1 fruit fly cellular context compared by ENCODE assay signal in the genomic region with DNA sequence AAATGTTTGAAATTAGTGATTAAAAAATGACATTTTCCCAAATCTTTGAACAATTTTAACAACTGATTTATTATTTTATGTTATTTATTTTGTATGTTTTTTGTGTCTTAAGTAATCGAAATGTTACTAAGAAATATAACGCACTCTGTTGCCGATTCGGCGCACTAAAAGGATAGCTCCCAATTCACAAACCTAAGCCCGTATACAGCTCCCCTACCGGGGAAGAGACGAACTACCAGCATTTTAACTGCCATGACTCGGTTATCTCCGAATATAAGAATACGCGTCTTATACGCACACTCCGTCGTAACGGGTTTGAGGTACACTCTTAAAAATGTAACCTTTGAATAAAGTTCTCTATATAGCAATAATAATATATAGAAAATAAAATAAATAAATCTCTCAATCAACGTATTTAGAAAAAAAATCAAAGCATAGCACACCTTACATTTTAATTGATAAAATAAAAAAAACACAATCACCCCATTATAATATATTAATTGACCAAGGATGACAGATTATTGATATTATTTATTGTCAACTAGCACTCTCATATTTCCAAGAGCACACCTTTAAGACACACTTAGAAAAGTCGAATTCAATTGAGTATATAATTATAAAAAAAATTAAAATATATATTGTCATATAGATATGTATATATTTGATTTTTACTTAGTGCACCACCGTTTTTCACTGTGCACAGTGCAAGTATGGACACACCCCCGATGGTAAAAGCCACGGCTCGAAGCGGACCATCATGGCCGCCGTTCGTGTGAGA.
TF ChIP-seq lines count a peak whose summit lies in the region.

No protein-coding gene starts in this region.

TF ChIP-seq in whole organism, embryonic, 481 proteins besides CTCF, POLR2A, EP300 and RAD21 (continued from another document and continues in another):
- TF ChIP-seq Antp (GFP tag; optimal IDR thresholded peaks at IDR 0.05; lab: Kevin White, UChicago) (peak; percentile 10), stc (GFP tag; IDR thresholded peaks at IDR 0.05; lab: Robert Waterston, UW) (peak; percentile 58), D (optimal IDR thresholded peaks at IDR 0.05; lab: Kevin White, UChicago) (no peak), D (GFP tag; optimal IDR thresholded peaks at IDR 0.05; lab: Kevin White, UChicago) (peak; percentile 90), CG8765 (GFP tag; IDR thresholded peaks at IDR 0.05; lab: Robert Waterston, UW) (no peak; the same call in 1 of the 2 replicates), zfh1 (GFP tag; IDR thresholded peaks at IDR 0.05; lab: Robert Waterston, UW) (peak; percentile 66), CG3281 (GFP tag; optimal IDR thresholded peaks at IDR 0.05; lab: Kevin White, UChicago) (peak; percentile 88), tio (GFP tag; optimal IDR thresholded peaks at IDR 0.05; lab: Kevin White, UChicago) (peak; percentile 78), tll (GFP tag; optimal IDR thresholded peaks at IDR 0.05; lab: Kevin White, UChicago) (peak in 1 of 2 experiments; percentile 17), CG15073 (GFP tag; optimal IDR thresholded peaks at IDR 0.05; lab: Kevin White, UChicago) (peak; percentile 47), dimm (GFP tag; IDR thresholded peaks at IDR 0.05; lab: Robert Waterston, UW) (no peak), CG8924 (tag; optimal IDR thresholded peaks at IDR 0.05; lab: Kevin White, UChicago) (peak; percentile 93), MBD-R2 (GFP tag; IDR thresholded peaks at IDR 0.05; lab: Robert Waterston, UW) (0 out of 2 replicates have a peak, but pooled peaks have one; percentile 13), gsb (GFP tag; IDR thresholded peaks at IDR 0.05; lab: Robert Waterston, UW) (no peak), Neu2 (GFP tag; optimal IDR thresholded peaks at IDR 0.05; lab: Kevin White, UChicago; ENCODE audit: borderline replicate concordance) (no peak), Adf1 (GFP tag; IDR thresholded peaks at IDR 0.05; lab: Robert Waterston, UW) (peak; percentile 23; the same call in 1 of the 2 replicates), CG17568 (GFP tag; optimal IDR thresholded peaks at IDR 0.05; lab: Kevin White, UChicago) (peak; percentile 46), stwl (tag; optimal IDR thresholded peaks at IDR 0.05; lab: Kevin White, UChicago) (no peak), CG14860 (GFP tag; IDR thresholded peaks at IDR 0.05; lab: Robert Waterston, UW; ENCODE audit: partially characterized antibody) (no peak), CG1602 (GFP tag; optimal IDR thresholded peaks at IDR 0.05; lab: Kevin White, UChicago) (peak; percentile 84), CG18476 (GFP tag; optimal IDR thresholded peaks at IDR 0.05; lab: Kevin White, UChicago) (peak; percentile 65), Sox102F (GFP tag; optimal IDR thresholded peaks at IDR 0.05; lab: Kevin White, UChicago) (peak; percentile 82), ara (GFP tag; IDR thresholded peaks at IDR 0.05; lab: Robert Waterston, UW) (peak; percentile 54), CG4854 (GFP tag; optimal IDR thresholded peaks at IDR 0.05; lab: Kevin White, UChicago) (no peak), tna (GFP tag; IDR thresholded peaks at IDR 0.05; lab: Robert Waterston, UW; ENCODE audit: partially characterized antibody) (no peak), kay (GFP tag; optimal IDR thresholded peaks at IDR 0.05; lab: Kevin White, UChicago) (peak; percentile 61), Atf-2 (GFP tag; optimal IDR thresholded peaks at IDR 0.05; lab: Kevin White, UChicago) (peak; percentile 15), Opbp (GFP tag; IDR thresholded peaks at IDR 0.05; lab: Robert Waterston, UW; ENCODE audit: partially characterized antibody) (peak; percentile 40; the same call in 1 of the 3 replicates), row (GFP tag; IDR thresholded peaks at IDR 0.05; lab: Robert Waterston, UW) (peak; percentile 89), ERR (GFP tag; optimal IDR thresholded peaks at IDR 0.05; lab: Kevin White, UChicago) (no peak), maf-S (GFP tag; optimal IDR thresholded peaks at IDR 0.05; lab: Kevin White, UChicago) (no peak), Med (GFP tag; lab: Kevin White, UChicago) (no peak), Vsx1 (GFP tag; optimal IDR thresholded peaks at IDR 0.05; lab: Kevin White, UChicago) (peak; percentile 77), schlank (tag; optimal IDR thresholded peaks at IDR 0.05; lab: Kevin White, UChicago) (no peak), Fer1 (GFP tag; optimal IDR thresholded peaks at IDR 0.05; lab: Kevin White, UChicago) (no peak), Lpt (GFP tag; optimal IDR thresholded peaks at IDR 0.05; lab: Kevin White, UChicago) (no peak), CG18011 (GFP tag; optimal IDR thresholded peaks at IDR 0.05; lab: Kevin White, UChicago) (no peak), CG33213 (GFP tag; optimal IDR thresholded peaks at IDR 0.05; lab: Kevin White, UChicago) (peak; percentile 40), CG9215 (GFP tag; IDR thresholded peaks at IDR 0.05; lab: Robert Waterston, UW) (peak; percentile 49), p53 (GFP tag; optimal IDR thresholded peaks at IDR 0.05; lab: Kevin White, UChicago) (no peak), ATbp (GFP tag; optimal IDR thresholded peaks at IDR 0.05; lab: Kevin White, UChicago) (peak; percentile 74), nerfin-2 (GFP tag; IDR thresholded peaks at IDR 0.05; lab: Robert Waterston, UW; ENCODE audit: partially characterized antibody) (no peak), dpn (GFP tag; optimal IDR thresholded peaks at IDR 0.05; lab: Kevin White, UChicago) (peak in 1 of 2 experiments; percentile 72), CG16813 (GFP tag; IDR thresholded peaks at IDR 0.05; lab: Robert Waterston, UW; ENCODE audit: partially characterized antibody) (no peak), Aef1 (GFP tag; IDR thresholded peaks at IDR 0.05; lab: Robert Waterston, UW) (peak; percentile 26; the same call in 2 of the 3 replicates), Camta (GFP tag; optimal IDR thresholded peaks at IDR 0.05; lab: Kevin White, UChicago) (no peak), Nf-YA (GFP tag; IDR thresholded peaks at IDR 0.05; lab: Robert Waterston, UW) (no peak), CG15696 (tag; optimal IDR thresholded peaks at IDR 0.05; lab: Kevin White, UChicago) (peak; percentile 83), kni (GFP tag; optimal IDR thresholded peaks at IDR 0.05; lab: Kevin White, UChicago) (no peak), pho (GFP tag; optimal IDR thresholded peaks at IDR 0.05; lab: Kevin White, UChicago) (no peak), al (GFP tag; IDR thresholded peaks at IDR 0.05; lab: Robert Waterston, UW) (0 out of 2 replicates have a peak, but pooled peaks have one; percentile 44), Spps (tag; optimal IDR thresholded peaks at IDR 0.05; lab: Kevin White, UChicago) (peak; percentile 76), CG7372 (GFP tag; IDR thresholded peaks at IDR 0.05; lab: Robert Waterston, UW) (peak; percentile 50), CG6254 (GFP tag; optimal IDR thresholded peaks at IDR 0.05; lab: Kevin White, UChicago) (peak; percentile 81), gro (GFP tag; optimal IDR thresholded peaks at IDR 0.05; lab: Kevin White, UChicago) (no peak), jigr1 (GFP tag; IDR thresholded peaks at IDR 0.05; lab: Robert Waterston, UW) (no peak), ranshi (GFP tag; IDR thresholded peaks at IDR 0.05; lab: Robert Waterston, UW) (no peak), CG34224 (GFP tag; IDR thresholded peaks at IDR 0.05; lab: Robert Waterston, UW; ENCODE audit: partially characterized antibody) (no peak), CG11696 (GFP tag; IDR thresholded peaks at IDR 0.05; lab: Robert Waterston, UW) (peak; percentile 24; the same call in 1 of the 2 replicates), lbe (GFP tag; optimal IDR thresholded peaks at IDR 0.05; lab: Kevin White, UChicago) (no peak), Mad (GFP tag; optimal IDR thresholded peaks at IDR 0.05; lab: Kevin White, UChicago) (no peak), CG12769 (tag; optimal IDR thresholded peaks at IDR 0.05; lab: Kevin White, UChicago) (peak; percentile 24), Bgb (GFP tag; IDR thresholded peaks at IDR 0.05; lab: Robert Waterston, UW; ENCODE audit: partially characterized antibody) (peak; percentile 47; the same call in 1 of the 2 replicates), CG1529 (GFP tag; optimal IDR thresholded peaks at IDR 0.05; lab: Kevin White, UChicago) (peak; percentile 48), CG12104 (GFP tag; optimal IDR thresholded peaks at IDR 0.05; lab: Kevin White, UChicago) (peak; percentile 80), dmrt11E (tag; optimal IDR thresholded peaks at IDR 0.05; lab: Kevin White, UChicago) (peak; percentile 91), CG6175 (GFP tag; IDR thresholded peaks at IDR 0.05; lab: Robert Waterston, UW) (no peak), NC2α (GFP tag; optimal IDR thresholded peaks at IDR 0.05; lab: Kevin White, UChicago) (no peak), Ssrp (tag; optimal IDR thresholded peaks at IDR 0.05; lab: Kevin White, UChicago) (peak; percentile 88), MTF-1 (GFP tag; optimal IDR thresholded peaks at IDR 0.05; lab: Kevin White, UChicago; ENCODE audit: borderline replicate concordance) (no peak), br (optimal IDR thresholded peaks at IDR 0.05; lab: Kevin White, UChicago) (no peak), Rfx (GFP tag; IDR thresholded peaks at IDR 0.05; lab: Robert Waterston, UW) (peak; percentile 70), chn (GFP tag; optimal IDR thresholded peaks at IDR 0.05; lab: Kevin White, UChicago) (peak; percentile 14), BEAF-32 (GFP tag; optimal IDR thresholded peaks at IDR 0.05; lab: Kevin White, UChicago) (no peak), cwo (GFP tag; optimal IDR thresholded peaks at IDR 0.05; lab: Kevin White, UChicago) (peak; percentile 75), seq (GFP tag; IDR thresholded peaks at IDR 0.05; lab: Robert Waterston, UW) (0 out of 2 replicates have a peak, but pooled peaks have one; percentile 34), vfl (GFP tag; optimal IDR thresholded peaks at IDR 0.05; lab: Kevin White, UChicago) (no peak), Hmx (GFP tag; optimal IDR thresholded peaks at IDR 0.05; lab: Kevin White, UChicago) (no peak), CG1024 (GFP tag; IDR thresholded peaks at IDR 0.05; lab: Robert Waterston, UW) (peak; percentile 2; the same call in 1 of the 2 replicates), chif (GFP tag; optimal IDR thresholded peaks at IDR 0.05; lab: Kevin White, UChicago) (peak in 1 of 2 experiments; percentile 38), CG10274 (GFP tag; optimal IDR thresholded peaks at IDR 0.05; lab: Kevin White, UChicago) (peak; percentile 24), dysf (GFP tag; IDR thresholded peaks at IDR 0.05; lab: Robert Waterston, UW) (peak; percentile 66), CG4707 (GFP tag; optimal IDR thresholded peaks at IDR 0.05; lab: Kevin White, UChicago) (peak; percentile 49), pnt (GFP tag; optimal IDR thresholded peaks at IDR 0.05; lab: Kevin White, UChicago) (no peak), sqz (GFP tag; optimal IDR thresholded peaks at IDR 0.05; lab: Kevin White, UChicago) (peak; percentile 60), CG12155 (GFP tag; optimal IDR thresholded peaks at IDR 0.05; lab: Kevin White, UChicago) (peak; percentile 55), bcd (GFP tag; optimal IDR thresholded peaks at IDR 0.05; lab: Kevin White, UChicago) (peak; percentile 83), cato (GFP tag; optimal IDR thresholded peaks at IDR 0.05; lab: Kevin White, UChicago; ENCODE audit: borderline replicate concordance) (peak; percentile 68), ci (GFP tag; IDR thresholded peaks at IDR 0.05; lab: Robert Waterston, UW) (peak; percentile 31), org-1 (GFP tag; optimal IDR thresholded peaks at IDR 0.05; lab: Kevin White, UChicago) (peak; percentile 67), D19B (GFP tag; optimal IDR thresholded peaks at IDR 0.05; lab: Kevin White, UChicago) (peak; percentile 59), HLH4C (GFP tag; IDR thresholded peaks at IDR 0.05; lab: Robert Waterston, UW; ENCODE audit: partially characterized antibody) (no peak), trh (GFP tag; optimal IDR thresholded peaks at IDR 0.05; lab: Kevin White, UChicago) (peak; percentile 43), Atf3 (GFP tag; optimal IDR thresholded peaks at IDR 0.05; lab: Kevin White, UChicago) (peak; percentile 2), zfh2 (GFP tag; optimal IDR thresholded peaks at IDR 0.05; lab: Kevin White, UChicago) (no peak), CG5953 (GFP tag; IDR thresholded peaks at IDR 0.05; lab: Robert Waterston, UW) (peak; percentile 8; the same call in 1 of the 2 replicates), sens-2 (GFP tag; IDR thresholded peaks at IDR 0.05; lab: Robert Waterston, UW) (no peak), pfk (GFP tag; optimal IDR thresholded peaks at IDR 0.05; lab: Kevin White, UChicago) (no peak), CrebB (tag; optimal IDR thresholded peaks at IDR 0.05; lab: Kevin White, UChicago) (peak; percentile 22), CkIIα-i1 (GFP tag; IDR thresholded peaks at IDR 0.05; lab: Robert Waterston, UW) (no peak), Atf6 (GFP tag; IDR thresholded peaks at IDR 0.05; lab: Robert Waterston, UW) (no peak; the same call in 1 of the 2 replicates), unpg (GFP tag; optimal IDR thresholded peaks at IDR 0.05; lab: Kevin White, UChicago) (peak; percentile 76), lilli (GFP tag; optimal IDR thresholded peaks at IDR 0.05; lab: Kevin White, UChicago) (peak; percentile 35), CG4820 (GFP tag; optimal IDR thresholded peaks at IDR 0.05; lab: Kevin White, UChicago) (peak; percentile 74), abd-A (tag; optimal IDR thresholded peaks at IDR 0.05; lab: Kevin White, UChicago) (peak; percentile 23), crol (GFP tag; IDR thresholded peaks at IDR 0.05; lab: Robert Waterston, UW) (0 out of 2 replicates have a peak, but pooled peaks have one; percentile 21), CG17912 (GFP tag; optimal IDR thresholded peaks at IDR 0.05; lab: Kevin White, UChicago) (peak; percentile 41), twi (tag; optimal IDR thresholded peaks at IDR 0.05; lab: Kevin White, UChicago) (peak; percentile 68), gt (GFP tag; IDR thresholded peaks at IDR 0.05; lab: Robert Waterston, UW) (no peak), dm (GFP tag; optimal IDR thresholded peaks at IDR 0.05; lab: Kevin White, UChicago) (no peak), ems (GFP tag; optimal IDR thresholded peaks at IDR 0.05; lab: Kevin White, UChicago) (peak; percentile 1), repo (GFP tag; optimal IDR thresholded peaks at IDR 0.05; lab: Kevin White, UChicago) (no peak), Ets97D (GFP tag; optimal IDR thresholded peaks at IDR 0.05; lab: Kevin White, UChicago) (no peak), CG13424 (tag; optimal IDR thresholded peaks at IDR 0.05; lab: Kevin White, UChicago) (peak; percentile 93), CG6791 (GFP tag; IDR thresholded peaks at IDR 0.05; lab: Robert Waterston, UW; ENCODE audit: partially characterized antibody) (no peak), fd64A (GFP tag; optimal IDR thresholded peaks at IDR 0.05; lab: Kevin White, UChicago) (no peak), CG11247 (GFP tag; IDR thresholded peaks at IDR 0.05; lab: Robert Waterston, UW) (0 out of 2 replicates have a peak, but pooled peaks have one; percentile 42), CG11398 (GFP tag; optimal IDR thresholded peaks at IDR 0.05; lab: Kevin White, UChicago) (no peak), Deaf1 (tag; optimal IDR thresholded peaks at IDR 0.05; lab: Kevin White, UChicago) (peak; percentile 76)
